Worm (Caenorhabditis elegans): Measurements from ENCODE around the gene C07D10.1.

DNA sequence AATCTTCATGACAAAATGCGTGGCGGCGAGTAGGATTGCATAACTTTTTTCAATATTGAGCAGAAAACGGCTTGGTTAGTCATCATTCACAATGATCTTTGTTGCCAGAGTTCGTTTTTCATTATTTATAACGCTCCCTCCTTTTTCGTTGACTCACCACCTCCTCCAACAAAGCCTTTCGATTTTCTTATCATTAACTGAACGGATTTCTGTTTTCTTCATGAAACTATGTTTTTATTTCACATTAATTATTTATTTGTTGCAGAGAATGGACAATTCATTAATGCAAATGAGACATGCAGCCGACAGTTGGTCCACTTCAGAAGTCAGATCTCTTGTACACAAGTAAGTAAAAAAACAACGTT lies 4.1 kb upstream of the C07D10.1 start, which contains the start of gene bath-44:
- TF ChIP-seq ztf-29 (GFP tag; IDR thresholded peaks at IDR 0.05) (no peak), ztf-23 (GFP tag; IDR thresholded peaks at IDR 0.05) (no peak), flt-1 (GFP tag; IDR thresholded peaks at IDR 0.05) (no peak)

Measured in whole organism, midembryonic.